Fruit fly (Drosophila melanogaster) whole organism, prepupa: ENCODE data around the gene eIF4E1.
A peak's percentile ranks its signal among the peaks of the same experiment; 100 is the strongest.

Source experiments
- Blimp-1 ChIP-seq: fragments of 200-800 bp; sonication (Bioruptor generic); optimal IDR thresholded peaks from 3 replicates; lab custom pipeline; 2017; ENCODE audit warnings: missing biosample characterization, missing genetic modification characterization, mild to moderate bottlenecking, moderate library complexity, missing genetic modification reagents
- CG10669 ChIP-seq: fragments of 200-800 bp; sonication (Bioruptor generic); optimal IDR thresholded peaks from 3 replicates; lab custom pipeline; 2018; ENCODE audit warnings: missing biosample characterization, mild to moderate bottlenecking, missing genetic modification characterization, moderate library complexity
- CG11294 ChIP-seq: fragments of 200-800 bp; sonication (Bioruptor generic); IDR thresholded peaks from 2 replicates; pipeline ENCODE4 v1.3.6; 2022; ENCODE audit warnings: missing biosample characterization, missing genetic modification characterization
- CG11762 ChIP-seq: fragments of 200-800 bp; sonication (Bioruptor generic); optimal IDR thresholded peaks from 3 replicates; lab custom pipeline; 2016; ENCODE audit warnings: missing biosample characterization, missing genetic modification characterization; ENCODE audit not compliant: insufficient read depth
- CG11902 ChIP-seq: fragments of 200-800 bp; sonication (Bioruptor generic); optimal IDR thresholded peaks from 3 replicates; lab custom pipeline; 2016; ENCODE audit warnings: missing biosample characterization, missing genetic modification characterization
- CG15336 ChIP-seq: fragments of 200-800 bp; sonication (Bioruptor generic); IDR thresholded peaks from 2 replicates; pipeline ENCODE4 v1.3.6; 2022; ENCODE audit warnings: missing biosample characterization, missing genetic modification characterization
- CG1621 ChIP-seq: fragments of 200-800 bp; sonication (Bioruptor generic); optimal IDR thresholded peaks from 3 replicates; lab custom pipeline; 2018; ENCODE audit warnings: missing biosample characterization, mild to moderate bottlenecking, missing genetic modification characterization
- CG16779 ChIP-seq: fragments of 200-800 bp; sonication (Bioruptor generic); optimal IDR thresholded peaks from 3 replicates; lab custom pipeline; 2017; ENCODE audit warnings: missing biosample characterization, mild to moderate bottlenecking, missing genetic modification characterization
- CG3032 ChIP-seq: fragments of 200-800 bp; optimal IDR thresholded peaks from 2 replicates; lab custom pipeline; 2019; ENCODE audit warnings: missing biosample characterization, mild to moderate bottlenecking, missing genetic modification characterization, moderate library complexity
- CG34406 ChIP-seq: fragments of 200-800 bp; sonication (Bioruptor generic); optimal IDR thresholded peaks from 3 replicates; lab custom pipeline; 2016; ENCODE audit warnings: missing biosample characterization, missing genetic modification characterization
- CG3919 ChIP-seq: fragments of 200-800 bp; sonication (Bioruptor generic); optimal IDR thresholded peaks from 3 replicates; lab custom pipeline; 2016; ENCODE audit warnings: missing biosample characterization, missing genetic modification characterization
- CG4318 ChIP-seq: fragments of 200-800 bp; sonication (Bioruptor generic); optimal IDR thresholded peaks from 3 replicates; lab custom pipeline; 2017; ENCODE audit warnings: missing biosample characterization, mild to moderate bottlenecking, missing genetic modification characterization
- CG6163 ChIP-seq: fragments of 200-800 bp; sonication (Bioruptor generic); IDR thresholded peaks from 3 replicates; pipeline ENCODE4 v1.3.6; 2022; ENCODE audit warnings: missing biosample characterization, missing genetic modification characterization
- CG6792 ChIP-seq: fragments of 200-800 bp; sonication (Bioruptor generic); optimal IDR thresholded peaks from 3 replicates; lab custom pipeline; 2016; ENCODE audit warnings: missing biosample characterization, missing genetic modification characterization
- CG6808 ChIP-seq: fragments of 200-800 bp; sonication (Bioruptor generic); optimal IDR thresholded peaks from 3 replicates; lab custom pipeline; 2017; ENCODE audit warnings: missing biosample characterization, missing genetic modification characterization, mild to moderate bottlenecking, moderate library complexity, missing genetic modification reagents
- CG6854 ChIP-seq: fragments of 200-800 bp; sonication (Bioruptor generic); optimal IDR thresholded peaks from 2 replicates; lab custom pipeline; 2017; ENCODE audit warnings: missing biosample characterization, mild to moderate bottlenecking, missing genetic modification characterization
- CG8119 ChIP-seq: fragments of 200-800 bp; sonication (Bioruptor generic); IDR thresholded peaks from 3 replicates; pipeline ENCODE4 v1.3.6; 2022; ENCODE audit warnings: missing biosample characterization, missing genetic modification characterization
- CG8632 ChIP-seq: fragments of 200-800 bp; sonication (Bioruptor generic); optimal IDR thresholded peaks from 3 replicates; lab custom pipeline; 2016; ENCODE audit warnings: missing biosample characterization, missing genetic modification characterization
- Eip75B ChIP-seq: fragments of 200-800 bp; sonication (Bioruptor generic); optimal IDR thresholded peaks from 3 replicates; lab custom pipeline; 2016; ENCODE audit warnings: missing biosample characterization, missing genetic modification characterization
- Eip78C ChIP-seq: fragments of 200-800 bp; sonication (Bioruptor generic); peaks from one replicate; lab custom pipeline; 2016; ENCODE audit warnings: missing biosample characterization, missing genetic modification characterization
- Eip93F ChIP-seq: fragments of 200-800 bp; sonication (Bioruptor generic); optimal IDR thresholded peaks from 2 replicates; lab custom pipeline; 2016; ENCODE audit warnings: missing biosample characterization, mild to moderate bottlenecking, missing genetic modification characterization
- Ets21C ChIP-seq: fragments of 200-800 bp; sonication (Bioruptor generic); optimal IDR thresholded peaks from 3 replicates; lab custom pipeline; 2016; ENCODE audit warnings: missing biosample characterization, missing genetic modification characterization
- Ets96B ChIP-seq: fragments of 200-800 bp; optimal IDR thresholded peaks from 2 replicates; lab custom pipeline; 2019; ENCODE audit warnings: missing biosample characterization, mild to moderate bottlenecking, missing genetic modification characterization, moderate library complexity
- Gug ChIP-seq: fragments of 200-800 bp; sonication (Bioruptor generic); IDR thresholded peaks from 2 replicates; pipeline ENCODE4 v1.3.6; 2022; ENCODE audit warnings: missing biosample characterization, missing genetic modification characterization
- Hr38 ChIP-seq: sonication (Bioruptor generic); optimal IDR thresholded peaks from 2 replicates; lab custom pipeline; 2016; ENCODE audit warnings: missing biosample characterization, missing genetic modification characterization
- Hr39 ChIP-seq: fragments of 200-800 bp; sonication (Bioruptor generic); optimal IDR thresholded peaks from 2 replicates; lab custom pipeline; 2016; ENCODE audit warnings: missing biosample characterization, missing genetic modification characterization
- Hr4 ChIP-seq: fragments of 200-800 bp; sonication (Bioruptor generic); optimal IDR thresholded peaks from 3 replicates; lab custom pipeline; 2016; ENCODE audit warnings: missing biosample characterization, missing genetic modification characterization
- Lpt ChIP-seq: fragments of 200-800 bp; sonication (Bioruptor generic); optimal IDR thresholded peaks from 3 replicates; lab custom pipeline; 2016; ENCODE audit warnings: missing biosample characterization, missing genetic modification characterization
- Met ChIP-seq: fragments of 200-800 bp; sonication (Bioruptor generic); optimal IDR thresholded peaks from 3 replicates; lab custom pipeline; 2016; ENCODE audit warnings: missing biosample characterization, missing genetic modification characterization
- OdsH ChIP-seq: fragments of 200-800 bp; sonication (Bioruptor generic); optimal IDR thresholded peaks from 3 replicates; lab custom pipeline; 2016; ENCODE audit warnings: missing biosample characterization, missing genetic modification characterization
- Sox102F ChIP-seq: fragments of 200-800 bp; sonication (Bioruptor generic); optimal IDR thresholded peaks from 2 replicates; lab custom pipeline; 2016; ENCODE audit warnings: missing biosample characterization, mild to moderate bottlenecking, missing genetic modification characterization
- Sox14 ChIP-seq: fragments of 200-800 bp; sonication (Bioruptor generic); optimal IDR thresholded peaks from 3 replicates; lab custom pipeline; 2016; ENCODE audit warnings: missing biosample characterization, missing genetic modification characterization
- Sox15 ChIP-seq: fragments of 200-800 bp; sonication (Bioruptor generic); optimal IDR thresholded peaks from 3 replicates; lab custom pipeline; 2016; ENCODE audit warnings: missing biosample characterization, missing genetic modification characterization
- cyc ChIP-seq: fragments of 200-800 bp; sonication (Bioruptor generic); optimal IDR thresholded peaks from 3 replicates; lab custom pipeline; 2016; ENCODE audit warnings: missing biosample characterization, missing genetic modification characterization
- dac ChIP-seq: fragments of 200-800 bp; sonication (Bioruptor generic); optimal IDR thresholded peaks from 2 replicates; lab custom pipeline; 2017; ENCODE audit warnings: missing biosample characterization, mild to moderate bottlenecking, missing genetic modification characterization
- dsx ChIP-seq: fragments of 200-800 bp; optimal IDR thresholded peaks from 3 replicates; lab custom pipeline; 2019; ENCODE audit warnings: missing biosample characterization, mild to moderate bottlenecking, missing genetic modification characterization, moderate library complexity; ENCODE audit not compliant: poor library complexity, severe bottlenecking
- eg ChIP-seq: fragments of 200-800 bp; sonication (Bioruptor generic); IDR thresholded peaks from 3 replicates; pipeline ENCODE4 v1.3.6; 2022; ENCODE audit warnings: missing biosample characterization, missing genetic modification characterization
- esn ChIP-seq: fragments of 200-800 bp; sonication (Bioruptor generic); optimal IDR thresholded peaks from 2 replicates; lab custom pipeline; 2016; ENCODE audit warnings: missing biosample characterization, mild to moderate bottlenecking, missing genetic modification characterization, moderate library complexity
- fd59A ChIP-seq: fragments of 200-800 bp; sonication (Bioruptor generic); optimal IDR thresholded peaks from 2 replicates; lab custom pipeline; 2017; ENCODE audit warnings: missing biosample characterization, mild to moderate bottlenecking, missing genetic modification characterization, missing genetic modification reagents
- fd85E ChIP-seq: fragments of 200-800 bp; sonication (Bioruptor generic); optimal IDR thresholded peaks from 3 replicates; lab custom pipeline; 2016; ENCODE audit warnings: missing biosample characterization, missing genetic modification characterization
- fkh ChIP-seq: fragments of 200-800 bp; sonication (Bioruptor generic); optimal IDR thresholded peaks from 3 replicates; lab custom pipeline; 2017; ENCODE audit warnings: missing biosample characterization, mild to moderate bottlenecking, missing genetic modification characterization, moderate library complexity
- lz ChIP-seq: fragments of 200-800 bp; sonication (Bioruptor generic); optimal IDR thresholded peaks from 3 replicates; lab custom pipeline; 2016; ENCODE audit warnings: missing biosample characterization, missing genetic modification characterization
- net ChIP-seq: fragments of 200-800 bp; sonication (Bioruptor generic); optimal IDR thresholded peaks from 3 replicates; lab custom pipeline; 2016; ENCODE audit warnings: missing biosample characterization, missing genetic modification characterization
- salr ChIP-seq, 2 experiments: fragments of 200-800 bp; sonication (Bioruptor generic); optimal IDR thresholded peaks; 3 replicates each; lab custom pipeline; 2016 to 2018; ENCODE audit warnings: missing biosample characterization in 2 of 2, missing genetic modification characterization in 2 of 2, mild to moderate bottlenecking in 1 of 2
- spab ChIP-seq: fragments of 200-800 bp; sonication (Bioruptor generic); optimal IDR thresholded peaks from 2 replicates; lab custom pipeline; 2017; ENCODE audit warnings: missing biosample characterization, mild to moderate bottlenecking, missing genetic modification characterization, missing genetic modification reagents
- topi ChIP-seq: fragments of 200-800 bp; sonication (Bioruptor generic); optimal IDR thresholded peaks from 3 replicates; lab custom pipeline; 2016; ENCODE audit warnings: missing biosample characterization, missing genetic modification characterization
- vri ChIP-seq: fragments of 200-800 bp; sonication (Bioruptor generic); optimal IDR thresholded peaks from 3 replicates; lab custom pipeline; 2016; ENCODE audit warnings: missing biosample characterization, mild to moderate bottlenecking, missing genetic modification characterization

Gene eIF4E1

dm6 chr3L:9426656-9427294 is 24.5 kb upstream of the eIF4E1 start, which contains the start of the genes Atat and Shc (continued):
- TF ChIP-seq Met: peak; percentile 98
- TF ChIP-seq CG8632 (GFP tag; lab: Kevin White, UChicago): peak; percentile 98
- peak; percentile 97 for TF ChIP-seq Sox102F (GFP tag; lab: Kevin White, UChicago)
- TF ChIP-seq CG6854 (GFP tag; lab: Kevin White, UChicago): peak; percentile 94
- peak; percentile 95 for TF ChIP-seq Blimp-1 (GFP tag; lab: Kevin White, UChicago)
- peak; percentile 95 for TF ChIP-seq Eip93F
- TF ChIP-seq CG3032 (tag; lab: Kevin White, UChicago): peak; percentile 99
- peak; percentile 99 for TF ChIP-seq lz
- TF ChIP-seq Eip78C: peak; percentile 99
- peak; percentile 94 for TF ChIP-seq CG16779 (tag; lab: Kevin White, UChicago)
- TF ChIP-seq Ets96B: peak; percentile 97
- TF ChIP-seq Hr39 (GFP tag; lab: Kevin White, UChicago): peak; percentile 100
- TF ChIP-seq topi: peak; percentile 99
- TF ChIP-seq CG11902: peak; percentile 99
- TF ChIP-seq salr (GFP tag; optimal IDR thresholded peaks at IDR 0.05; lab: Kevin White, UChicago): peak; percentile 96 to 99
- TF ChIP-seq vri (GFP tag; lab: Kevin White, UChicago): peak; percentile 97
- peak; percentile 99 for TF ChIP-seq Hr4 (GFP tag; lab: Kevin White, UChicago)
- TF ChIP-seq esn (GFP tag; lab: Kevin White, UChicago): peak; percentile 99
- peak; percentile 97 for TF ChIP-seq CG1621 (tag; lab: Kevin White, UChicago)
- TF ChIP-seq eg (GFP tag; lab: Robert Waterston, UW): peak; percentile 99
- TF ChIP-seq CG6792 (GFP tag; lab: Kevin White, UChicago): peak; percentile 98
- TF ChIP-seq Sox15 (GFP tag; lab: Kevin White, UChicago): peak; percentile 100
- TF ChIP-seq, all 60 proteins: peak for 60

dm6 chr3L:9425838-9426237 is 23.6 kb upstream of the eIF4E1 start:
- TF ChIP-seq CG34406 (GFP tag; lab: Kevin White, UChicago): no peak
- TF ChIP-seq vri (GFP tag; lab: Kevin White, UChicago): peak; percentile 22
- no peak for TF ChIP-seq Sox102F (GFP tag; lab: Kevin White, UChicago)
- peak; percentile 0 for TF ChIP-seq CG4318
- TF ChIP-seq fd85E (GFP tag; lab: Kevin White, UChicago): no peak
- TF ChIP-seq dac: no peak
- TF ChIP-seq Eip75B (GFP tag; lab: Kevin White, UChicago): no peak
- TF ChIP-seq CG6854 (GFP tag; lab: Kevin White, UChicago): no peak
- TF ChIP-seq Ets96B: no peak
- TF ChIP-seq OdsH (GFP tag; lab: Kevin White, UChicago): no peak
- no peak for TF ChIP-seq Gug (GFP tag; lab: Robert Waterston, UW)
- TF ChIP-seq Sox15 (GFP tag; lab: Kevin White, UChicago): no peak
- TF ChIP-seq CG8119 (GFP tag; lab: Robert Waterston, UW): peak; percentile 35; the same call in 2 of the 3 replicates
- TF ChIP-seq net (GFP tag; lab: Kevin White, UChicago): peak; percentile 31
- TF ChIP-seq CG6808 (GFP tag; lab: Kevin White, UChicago): no peak
- no peak for TF ChIP-seq CG10669 (GFP tag; lab: Kevin White, UChicago)
- TF ChIP-seq Lpt: no peak
- no peak for TF ChIP-seq cyc (GFP tag; lab: Kevin White, UChicago)
- no peak for TF ChIP-seq dsx (GFP tag; lab: Kevin White, UChicago)
- TF ChIP-seq CG6163: peak; percentile 40; the same call in 1 of the 3 replicates
- TF ChIP-seq CG3919 (GFP tag; lab: Kevin White, UChicago): peak; percentile 3
- TF ChIP-seq CG15336 (GFP tag; lab: Robert Waterston, UW): peak; percentile 55
- peak; percentile 36 for TF ChIP-seq Eip78C
- no peak for TF ChIP-seq topi
- TF ChIP-seq CG6792 (GFP tag; lab: Kevin White, UChicago): no peak
- no peak for TF ChIP-seq CG11762 (GFP tag; lab: Kevin White, UChicago)
- no peak for TF ChIP-seq spab
- no peak for TF ChIP-seq CG1621 (tag; lab: Kevin White, UChicago)
- TF ChIP-seq salr (GFP tag; optimal IDR thresholded peaks at IDR 0.05; lab: Kevin White, UChicago): no peak
- no peak for TF ChIP-seq CG16779 (tag; lab: Kevin White, UChicago)
- TF ChIP-seq Sox14 (GFP tag; lab: Kevin White, UChicago): no peak
- no peak for TF ChIP-seq lz
- no peak for TF ChIP-seq Hr38 (GFP tag; lab: Kevin White, UChicago)
- TF ChIP-seq Ets21C: no peak
- TF ChIP-seq fkh: no peak
- TF ChIP-seq fd59A: no peak
- peak; percentile 63; the same call in 2 of the 3 replicates for TF ChIP-seq eg (GFP tag; lab: Robert Waterston, UW)
- TF ChIP-seq CG11294 (GFP tag; lab: Robert Waterston, UW): no peak
